Worm (Caenorhabditis elegans) whole organism, midembryonic: ENCODE measurements around the gene ttr-49.
A peak's percentile ranks its signal among the peaks of the same experiment; 100 is the strongest.

Experiments
- T22C8.4 ChIP-seq: fragments of 200-800 bp; sonication (Bioruptor generic); IDR thresholded peaks from 2 replicates; pipeline ENCODE4 v1.3.6; 2022; ENCODE audit warnings: missing genetic modification characterization, missing compliant biosample characterization
- cog-1 ChIP-seq: sonication (generic microtip); optimal IDR thresholded peaks from 2 replicates; lab custom pipeline; 2016; ENCODE audit warnings: missing genetic modification characterization, missing compliant biosample characterization
- flt-1 ChIP-seq: fragments of 200-800 bp; sonication (Bioruptor generic); IDR thresholded peaks from 2 replicates; pipeline ENCODE4 v1.3.6; 2022; ENCODE audit warnings: missing genetic modification characterization, missing compliant biosample characterization
- klf-2 ChIP-seq: fragments of 200-800 bp; sonication (Bioruptor generic); conservative IDR thresholded peaks from 2 replicates; pipeline ENCODE4 v1.3.6; 2022; ENCODE audit warnings: missing genetic modification reagents, missing genetic modification characterization, missing compliant biosample characterization
- med-1 ChIP-seq: sonication (generic microtip); optimal IDR thresholded peaks from 2 replicates; lab custom pipeline; 2017; ENCODE audit warnings: missing genetic modification characterization, mild to moderate bottlenecking, missing compliant biosample characterization, antibody characterized with exemption, missing genetic modification reagents; ENCODE audit not compliant: insufficient read depth
- ref-1 ChIP-seq: fragments of 200-800 bp; sonication (Bioruptor generic); conservative IDR thresholded peaks from 2 replicates; pipeline ENCODE4 v1.3.6; 2022; ENCODE audit warnings: missing genetic modification reagents, missing genetic modification characterization, missing compliant biosample characterization
- tab-1 ChIP-seq: fragments of 200-800 bp; sonication (Bioruptor generic); IDR thresholded peaks from 2 replicates; pipeline ENCODE4 v1.3.6; 2022; ENCODE audit warnings: missing genetic modification characterization, missing compliant biosample characterization
- ztf-23 ChIP-seq: fragments of 200-800 bp; sonication (Bioruptor generic); IDR thresholded peaks from 2 replicates; pipeline ENCODE4 v1.3.6; 2022; ENCODE audit warnings: missing genetic modification reagents, missing genetic modification characterization, missing compliant biosample characterization
- ztf-29 ChIP-seq: fragments of 200-800 bp; sonication (Bioruptor generic); IDR thresholded peaks from 2 replicates; pipeline ENCODE4 v1.3.6; 2022; ENCODE audit warnings: missing genetic modification reagents, missing genetic modification characterization, missing compliant biosample characterization

ttr-49 gene

ce11 chrV:9378335-9378734, 22.0 kb upstream of the ttr-49 start, which contains the start of gene E02C12.10:
E02C12.10 (minus strand) TSS chrV:9378409.
- TF ChIP-seq ztf-23 (GFP tag; lab: Robert Waterston, UW) (no peak), flt-1 (no peak), med-1 (GFP tag; lab: Kevin White, UChicago) (no peak), klf-2 (GFP tag; lab: Robert Waterston, UW) (no peak), ztf-29 (GFP tag; lab: Robert Waterston, UW) (no peak), T22C8.4 (GFP tag; lab: Robert Waterston, UW) (no peak), cog-1 (tag; lab: Kevin White, UChicago) (no peak), ref-1 (GFP tag; lab: Robert Waterston, UW) (no peak)

- TF ChIP-seq T22C8.4 (GFP tag; lab: Robert Waterston, UW): no peak
- TF ChIP-seq flt-1: no peak
- no peak for TF ChIP-seq cog-1 (tag; lab: Kevin White, UChicago)
- no peak for TF ChIP-seq ref-1 (GFP tag; lab: Robert Waterston, UW)
- no peak for TF ChIP-seq med-1 (GFP tag; lab: Kevin White, UChicago)
- no peak for TF ChIP-seq ztf-23 (GFP tag; lab: Robert Waterston, UW)
- no peak for TF ChIP-seq tab-1
- TF ChIP-seq klf-2 (GFP tag; lab: Robert Waterston, UW): no peak
- no peak for TF ChIP-seq ztf-29 (GFP tag; lab: Robert Waterston, UW)
These were observed 20.1 kb upstream of the ttr-49 start, which contains the start of gene E02C12.19 for ce11 chrV:9376417-9376816. E02C12.19 (minus strand) TSS chrV:9376517.

ce11 chrV:9375378-9375777, 19.1 kb upstream of the ttr-49 start, which contains the start of gene E02C12.9:
E02C12.9 (minus strand) TSS chrV:9375478.
- TF ChIP-seq T22C8.4 (GFP tag; lab: Robert Waterston, UW): no peak
- TF ChIP-seq flt-1: no peak
- TF ChIP-seq ztf-23 (GFP tag; lab: Robert Waterston, UW): no peak
- no peak for TF ChIP-seq tab-1
- TF ChIP-seq klf-2 (GFP tag; lab: Robert Waterston, UW): no peak
- no peak for TF ChIP-seq cog-1 (tag; lab: Kevin White, UChicago)
- TF ChIP-seq ztf-29 (GFP tag; lab: Robert Waterston, UW): no peak
- TF ChIP-seq med-1 (GFP tag; lab: Kevin White, UChicago): no peak
- TF ChIP-seq ref-1 (GFP tag; lab: Robert Waterston, UW): no peak

ce11 chrV:9373473-9373872, 17.2 kb upstream of the ttr-49 start, which contains the start of gene E02C12.8:
E02C12.8 (minus strand) TSS chrV:9373613.
- no peak for TF ChIP-seq flt-1
- TF ChIP-seq klf-2 (GFP tag; lab: Robert Waterston, UW): no peak
- TF ChIP-seq ztf-29 (GFP tag; lab: Robert Waterston, UW): no peak
- TF ChIP-seq tab-1: no peak
- no peak for TF ChIP-seq T22C8.4 (GFP tag; lab: Robert Waterston, UW)
- TF ChIP-seq cog-1 (tag; lab: Kevin White, UChicago): no peak
- no peak for TF ChIP-seq ztf-23 (GFP tag; lab: Robert Waterston, UW)
- TF ChIP-seq med-1 (GFP tag; lab: Kevin White, UChicago): no peak
- TF ChIP-seq ref-1 (GFP tag; lab: Robert Waterston, UW): no peak

ce11 chrV:9370986-9371385, 14.7 kb upstream of the ttr-49 start, which contains the start of gene E02C12.6:
E02C12.6 (minus strand) TSS chrV:9371086.
- TF ChIP-seq ztf-29 (GFP tag; lab: Robert Waterston, UW): no peak
- TF ChIP-seq tab-1: no peak
- no peak for TF ChIP-seq flt-1
- no peak for TF ChIP-seq T22C8.4 (GFP tag; lab: Robert Waterston, UW)
- no peak for TF ChIP-seq klf-2 (GFP tag; lab: Robert Waterston, UW)
- TF ChIP-seq cog-1 (tag; lab: Kevin White, UChicago): no peak
- TF ChIP-seq ztf-23 (GFP tag; lab: Robert Waterston, UW): no peak
- no peak for TF ChIP-seq ref-1 (GFP tag; lab: Robert Waterston, UW)
- no peak for TF ChIP-seq med-1 (GFP tag; lab: Kevin White, UChicago)

ce11 chrV:9359674-9360073, 3.4 kb upstream of the ttr-49 start, which contains the start of gene gpa-3:
gpa-3 (minus strand) TSS chrV:9359774.
- no peak for TF ChIP-seq klf-2 (GFP tag; lab: Robert Waterston, UW)
- TF ChIP-seq ztf-29 (GFP tag; lab: Robert Waterston, UW): no peak
- no peak for TF ChIP-seq ref-1 (GFP tag; lab: Robert Waterston, UW)
- no peak for TF ChIP-seq flt-1
- no peak for TF ChIP-seq med-1 (GFP tag; lab: Kevin White, UChicago)
- TF ChIP-seq ztf-23 (GFP tag; lab: Robert Waterston, UW): no peak
- TF ChIP-seq tab-1: no peak
- TF ChIP-seq cog-1 (tag; lab: Kevin White, UChicago): no peak

ce11 chrV:9355371-9355770, 944 bp downstream of the ttr-49 start, which contains the start of gene ttr-40:
ttr-40 (minus strand) TSS chrV:9355471.
- no peak for TF ChIP-seq tab-1

ce11 chrV:9352947-9353346, 3.4 kb downstream of the ttr-49 start, which contains the start of gene srx-46:
srx-46 (plus strand) TSS chrV:9353247.
- no peak for TF ChIP-seq T22C8.4 (GFP tag; lab: Robert Waterston, UW)

- no peak for TF ChIP-seq tab-1
- no peak for TF ChIP-seq ztf-23 (GFP tag; lab: Robert Waterston, UW)
- no peak for TF ChIP-seq flt-1
- no peak for TF ChIP-seq ref-1 (GFP tag; lab: Robert Waterston, UW)
These were observed 6.6 kb downstream of the ttr-49 start, which contains the start of gene srx-47 for ce11 chrV:9349687-9350086. srx-47 (plus strand) TSS chrV:9349987.

ce11 chrV:9346804-9347203, 9.5 kb downstream of the ttr-49 start, which contains the start of the genes K07B1.7 and try-5:
K07B1.7 (minus strand) TSS chrV:9346962.
try-5 (plus strand) TSS chrV:9347044.
- TF ChIP-seq T22C8.4 (GFP tag; lab: Robert Waterston, UW) (peak; percentile 91), tab-1 (no peak)
